Fruit fly (Drosophila melanogaster) whole organism, pupa: Measurements from ENCODE around the gene Nrx-1.

Source experiments
- CG10348 ChIP-seq: fragments of 200-800 bp; sonication (Bioruptor generic); IDR thresholded peaks from 2 replicates; pipeline ENCODE4 v1.3.6; 2022; ENCODE audit warnings: missing biosample characterization, missing genetic modification characterization
- CG12605 ChIP-seq: fragments of 200-800 bp; sonication (Bioruptor generic); IDR thresholded peaks from 2 replicates; pipeline ENCODE4 v1.3.6; 2022; ENCODE audit warnings: missing biosample characterization, missing genetic modification characterization
- CG13204 ChIP-seq: fragments of 200-800 bp; sonication (Bioruptor generic); optimal IDR thresholded peaks from 2 replicates; lab custom pipeline; 2018; ENCODE audit warnings: missing biosample characterization, mild to moderate bottlenecking, missing genetic modification characterization, moderate library complexity
- CG14655 ChIP-seq: fragments of 200-800 bp; sonication (Bioruptor generic); optimal IDR thresholded peaks from 3 replicates; lab custom pipeline; 2017; ENCODE audit warnings: mild to moderate bottlenecking, missing biosample characterization, missing genetic modification reagents, missing genetic modification characterization
- CG15710 ChIP-seq: fragments of 200-800 bp; sonication (Bioruptor generic); optimal IDR thresholded peaks from 2 replicates; lab custom pipeline; 2018; ENCODE audit warnings: missing biosample characterization, mild to moderate bottlenecking, missing genetic modification characterization, moderate library complexity
- CG17806 ChIP-seq: fragments of 200-800 bp; sonication (Bioruptor generic); optimal IDR thresholded peaks from 2 replicates; lab custom pipeline; 2018; ENCODE audit warnings: missing biosample characterization, mild to moderate bottlenecking, missing genetic modification characterization, moderate library complexity
- CG32121 ChIP-seq: fragments of 200-800 bp; sonication (Bioruptor generic); IDR thresholded peaks from 2 replicates; pipeline ENCODE4 v1.3.6; 2022; ENCODE audit warnings: missing biosample characterization, missing genetic modification characterization
- CG34367 ChIP-seq: fragments of 200-800 bp; sonication (Bioruptor generic); optimal IDR thresholded peaks from 2 replicates; lab custom pipeline; 2018; ENCODE audit warnings: missing biosample characterization, mild to moderate bottlenecking, missing genetic modification characterization
- CG4496 ChIP-seq: fragments of 200-800 bp; sonication (Bioruptor generic); IDR thresholded peaks from 3 replicates; pipeline ENCODE4 v1.3.6; 2022; ENCODE audit warnings: missing biosample characterization, missing genetic modification characterization
- CG8159 ChIP-seq: fragments of 200-800 bp; sonication (Bioruptor generic); optimal IDR thresholded peaks from 3 replicates; lab custom pipeline; 2018; ENCODE audit warnings: missing biosample characterization, mild to moderate bottlenecking, missing genetic modification characterization, moderate library complexity
- CG8301 ChIP-seq: fragments of 200-800 bp; sonication (Bioruptor generic); optimal IDR thresholded peaks from 2 replicates; lab custom pipeline; 2018; ENCODE audit warnings: missing biosample characterization, mild to moderate bottlenecking, missing genetic modification characterization
- CG9948 ChIP-seq: fragments of 200-800 bp; sonication (Bioruptor generic); optimal IDR thresholded peaks from 2 replicates; lab custom pipeline; 2018; ENCODE audit warnings: missing biosample characterization, mild to moderate bottlenecking, missing genetic modification characterization, moderate library complexity
- D1 ChIP-seq: fragments of 200-800 bp; sonication (Bioruptor generic); optimal IDR thresholded peaks from 2 replicates; lab custom pipeline; 2018; ENCODE audit warnings: missing biosample characterization, mild to moderate bottlenecking, missing genetic modification characterization, moderate library complexity
- EcR ChIP-seq: fragments of 200-800 bp; sonication (Bioruptor generic); optimal IDR thresholded peaks from 3 replicates; lab custom pipeline; 2019; ENCODE audit warnings: missing biosample characterization, missing genetic modification characterization, mild to moderate bottlenecking, moderate library complexity, missing genetic modification reagents
- Ets98B ChIP-seq: fragments of 200-800 bp; sonication (Bioruptor generic); IDR thresholded peaks from 2 replicates; pipeline ENCODE4 v1.3.6; 2022; ENCODE audit warnings: missing biosample characterization, missing genetic modification characterization
- Pif1A ChIP-seq: fragments of 200-800 bp; sonication (Bioruptor generic); optimal IDR thresholded peaks from 3 replicates; lab custom pipeline; 2016; ENCODE audit warnings: missing biosample characterization, missing genetic modification characterization
- Pif1B ChIP-seq: fragments of 200-800 bp; sonication (Bioruptor generic); optimal IDR thresholded peaks from 3 replicates; lab custom pipeline; 2016; ENCODE audit warnings: missing biosample characterization, missing genetic modification characterization
- Snoo ChIP-seq: fragments of 200-800 bp; sonication (Bioruptor generic); optimal IDR thresholded peaks from 3 replicates; lab custom pipeline; 2017; ENCODE audit warnings: missing biosample characterization, mild to moderate bottlenecking, missing genetic modification characterization, inconsistent platforms
- fd96Ca ChIP-seq: fragments of 200-800 bp; sonication (Bioruptor generic); IDR thresholded peaks from 3 replicates; pipeline ENCODE4 v1.3.6; 2022; ENCODE audit warnings: missing biosample characterization, missing genetic modification characterization
- gl ChIP-seq: fragments of 200-800 bp; sonication (Bioruptor generic); optimal IDR thresholded peaks from 2 replicates; lab custom pipeline; 2018; ENCODE audit warnings: missing biosample characterization, mild to moderate bottlenecking, missing genetic modification characterization
- rn ChIP-seq: fragments of 200-800 bp; sonication (Bioruptor generic); IDR thresholded peaks from 2 replicates; pipeline ENCODE4 v1.3.6; 2022; ENCODE audit warnings: missing biosample characterization, missing genetic modification characterization

Gene Nrx-1

DNA sequence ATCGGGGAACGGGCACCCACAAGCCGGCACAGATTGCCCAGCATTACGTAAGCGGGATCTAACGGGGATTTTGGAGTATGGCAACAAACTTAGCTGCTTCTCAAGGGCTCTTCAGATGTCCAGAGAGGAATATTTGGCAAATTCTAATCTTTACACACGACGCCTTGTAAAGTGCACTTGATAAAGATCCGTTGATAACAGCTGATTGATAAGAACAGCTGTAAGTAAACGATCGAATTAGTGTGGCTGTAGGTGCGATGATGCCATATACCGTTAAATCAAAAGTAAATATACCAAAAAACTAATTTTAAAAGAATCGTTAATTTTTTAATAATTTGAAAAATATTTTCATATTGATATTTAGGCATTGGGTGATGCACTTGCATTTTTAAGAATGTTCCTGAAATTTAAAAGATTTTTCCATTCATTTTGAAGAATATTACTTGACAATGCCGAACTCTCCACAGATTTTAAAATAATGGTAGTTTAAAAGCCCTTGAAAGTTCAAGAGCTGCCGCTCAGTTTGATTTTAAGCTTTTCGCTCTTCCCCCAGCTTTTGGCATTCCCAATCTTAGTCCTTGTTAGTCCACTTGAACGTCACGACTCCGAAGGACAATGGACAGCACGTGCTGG lies at the start of gene Nrx-1, which contains the start of gene CG5377:
Gene Nrx-1, plus strand, starts transcription at position 574 of the 633 bp plus-strand sequence.
Gene CG5377, minus strand, starts transcription at position 219 of the 633 bp plus-strand sequence.
- no peak for TF ChIP-seq gl
- no peak for TF ChIP-seq EcR
- no peak for TF ChIP-seq Pif1A
- no peak for TF ChIP-seq CG15710 (tag; lab: Kevin White, UChicago)
- no peak for TF ChIP-seq fd96Ca (GFP tag; lab: Robert Waterston, UW)
- TF ChIP-seq CG13204 (GFP tag; lab: Kevin White, UChicago): no peak
- TF ChIP-seq Snoo (tag; lab: Kevin White, UChicago): no peak
- no peak for TF ChIP-seq CG9948 (tag; lab: Kevin White, UChicago)
- TF ChIP-seq rn (GFP tag; lab: Robert Waterston, UW): no peak
- no peak for TF ChIP-seq CG4496
- no peak for TF ChIP-seq Ets98B (GFP tag; lab: Robert Waterston, UW)
- no peak for TF ChIP-seq CG17806 (tag; lab: Kevin White, UChicago)
- TF ChIP-seq D1 (tag; lab: Kevin White, UChicago): no peak

DNA sequence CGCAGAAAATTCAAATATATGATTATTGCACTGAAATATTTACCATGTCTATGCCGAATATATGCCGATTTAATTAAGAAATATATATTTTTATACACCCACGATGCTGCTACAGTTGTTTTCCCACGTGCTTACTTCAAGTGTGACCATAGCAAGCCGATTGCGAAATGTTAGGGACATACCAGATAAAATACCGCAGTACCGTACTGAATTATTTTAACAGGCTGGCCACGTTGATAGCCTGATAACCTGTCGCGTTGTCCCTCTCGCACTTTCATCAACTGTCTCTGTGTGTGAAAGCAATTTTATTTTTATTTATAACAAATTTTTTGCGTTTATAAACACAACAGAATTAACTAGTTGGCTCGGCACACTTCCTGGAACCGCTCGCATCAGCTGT lies 47.4 kb upstream of the Nrx-1 start, which contains the start of the genes Nop56 and mats:
Gene Nop56, minus strand, starts transcription at position 158 of the 400 bp plus-strand sequence.
Gene mats, plus strand, starts transcription at position 251 of the 400 bp plus-strand sequence.
- TF ChIP-seq D1 (tag; lab: Kevin White, UChicago) (no peak), CG4496 (0 out of 3 replicates have a peak, but pooled peaks have one; percentile 29)

DNA sequence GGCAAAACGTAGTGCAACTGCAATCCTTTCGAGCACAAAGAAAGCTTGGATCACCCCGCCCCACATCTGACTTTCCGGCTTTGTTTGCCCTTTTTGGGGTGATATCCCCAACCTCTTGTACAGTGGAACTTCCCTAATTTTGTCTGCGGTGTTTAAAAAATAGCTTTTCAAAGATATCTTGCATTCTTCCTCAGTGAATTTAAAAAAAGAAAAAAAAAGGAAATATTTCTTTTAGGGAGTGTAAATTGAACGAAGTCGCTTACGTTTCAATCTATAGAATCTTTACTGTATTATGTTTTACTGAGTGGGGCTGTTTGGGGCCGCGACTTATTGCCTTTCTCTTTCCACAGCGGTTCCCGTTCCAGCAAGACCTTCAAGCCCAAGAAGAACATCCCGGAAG lies 46.7 kb upstream of the Nrx-1 start:
- TF ChIP-seq CG12605 (GFP tag; lab: Robert Waterston, UW): peak; percentile 61
- TF ChIP-seq fd96Ca (GFP tag; lab: Robert Waterston, UW): no peak
- TF ChIP-seq D1 (tag; lab: Kevin White, UChicago): no peak
- peak; percentile 86 for TF ChIP-seq CG4496
- peak; percentile 87 for TF ChIP-seq Snoo (tag; lab: Kevin White, UChicago)
- no peak for TF ChIP-seq CG13204 (GFP tag; lab: Kevin White, UChicago)
- TF ChIP-seq CG17806 (tag; lab: Kevin White, UChicago): peak; percentile 43
- 0 out of 2 replicates have a peak, but pooled peaks have one; percentile 32 for TF ChIP-seq CG10348
- TF ChIP-seq Pif1A: peak; percentile 74
- TF ChIP-seq CG15710 (tag; lab: Kevin White, UChicago): peak; percentile 70
- TF ChIP-seq rn (GFP tag; lab: Robert Waterston, UW): no peak
- TF ChIP-seq CG8159 (tag; lab: Kevin White, UChicago): peak; percentile 55
- TF ChIP-seq CG9948 (tag; lab: Kevin White, UChicago): peak; percentile 49
- peak; percentile 71 for TF ChIP-seq Pif1B (GFP tag; lab: Kevin White, UChicago)
- peak; percentile 60; the same call in 1 of the 2 replicates for TF ChIP-seq CG32121 (GFP tag; lab: Robert Waterston, UW)
- TF ChIP-seq Ets98B (GFP tag; lab: Robert Waterston, UW): peak; percentile 70
- TF ChIP-seq CG34367: peak; percentile 23
- TF ChIP-seq CG14655 (GFP tag; lab: Kevin White, UChicago): no peak
- no peak for TF ChIP-seq EcR

DNA sequence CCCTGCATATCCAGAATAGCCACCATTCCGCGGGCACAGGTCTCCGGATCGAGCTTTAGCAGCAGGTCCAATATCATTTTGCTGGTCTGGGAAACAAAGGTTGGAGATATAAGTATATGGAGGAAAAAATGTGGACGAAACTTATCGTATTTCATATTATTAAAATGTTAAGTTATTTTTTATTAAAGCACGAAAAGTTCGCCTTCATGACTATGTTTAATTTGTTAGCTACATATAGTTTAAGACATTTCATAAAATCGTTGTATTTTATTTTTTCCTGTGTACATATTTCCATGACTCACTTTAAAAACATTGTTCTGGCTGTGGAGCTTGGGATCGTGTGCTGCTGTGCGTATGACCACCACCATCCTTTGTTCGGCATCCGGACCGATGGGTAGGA lies 44.3 kb upstream of the Nrx-1 start:
- TF ChIP-seq D1 (tag; lab: Kevin White, UChicago) (no peak), CG34367 (peak; percentile 45), gl (no peak), CG14655 (GFP tag; lab: Kevin White, UChicago) (no peak), CG9948 (tag; lab: Kevin White, UChicago) (peak; percentile 50), fd96Ca (GFP tag; lab: Robert Waterston, UW) (no peak), Ets98B (GFP tag; lab: Robert Waterston, UW) (no peak), CG32121 (GFP tag; lab: Robert Waterston, UW) (no peak), CG8159 (tag; lab: Kevin White, UChicago) (peak; percentile 66), CG8301 (tag; lab: Kevin White, UChicago) (no peak), Pif1B (GFP tag; lab: Kevin White, UChicago) (no peak), CG13204 (GFP tag; lab: Kevin White, UChicago) (no peak), rn (GFP tag; lab: Robert Waterston, UW) (no peak), Snoo (tag; lab: Kevin White, UChicago) (peak; percentile 30), CG17806 (tag; lab: Kevin White, UChicago) (peak; percentile 58), EcR (peak; percentile 30), Pif1A (no peak), CG12605 (GFP tag; lab: Robert Waterston, UW) (0 out of 2 replicates have a peak, but pooled peaks have one; percentile 34), CG4496 (0 out of 3 replicates have a peak, but pooled peaks have one; percentile 37), CG10348 (no peak), CG15710 (tag; lab: Kevin White, UChicago) (peak; percentile 63)
- TF ChIP-seq, all 21 proteins: peak for 9

DNA sequence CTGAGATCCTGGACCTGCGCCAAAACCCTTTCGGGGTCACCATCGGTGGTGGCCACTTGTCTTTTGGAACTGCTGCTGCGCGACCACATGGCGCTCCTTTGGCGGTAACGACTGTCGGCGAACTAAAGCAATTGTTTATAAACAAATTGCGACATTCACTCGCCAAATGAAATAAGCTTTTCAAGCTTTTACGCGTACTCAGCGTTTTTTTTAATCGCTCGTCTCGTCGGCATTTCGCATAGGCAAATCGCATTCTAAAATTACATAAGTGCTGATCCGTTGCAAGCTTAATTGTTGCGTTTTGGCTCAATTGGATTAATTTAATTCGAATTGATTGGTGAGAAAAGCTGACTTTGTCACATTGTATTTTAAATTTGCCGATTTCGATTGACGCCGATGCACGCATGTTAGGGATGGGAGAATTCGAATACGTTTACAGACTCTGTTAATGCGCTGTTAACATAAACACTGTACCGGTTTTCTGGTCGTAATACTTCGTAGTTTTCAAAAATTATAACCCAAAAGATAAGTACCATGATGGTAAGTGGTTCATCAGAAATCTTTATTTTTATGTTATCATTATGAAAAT lies 43.6 kb upstream of the Nrx-1 start, which contains the start of gene pinta:
Gene pinta, minus strand, starts transcription at position 328 of the 589 bp plus-strand sequence.
- no peak for TF ChIP-seq CG8301 (tag; lab: Kevin White, UChicago)
